Worm (Caenorhabditis elegans) whole organism, L1 larva: ENCODE results near the gene bath-37.

Experiments used
- aly-2 ChIP-seq: fragments of 150-350 bp; optimal IDR thresholded peaks from 2 replicates; lab custom pipeline; 2014; ENCODE audit warnings: missing biosample characterization, missing genetic modification characterization
- ceh-82 ChIP-seq, 3 experiments: fragments of 150-350 bp in 1 of 3; sonication (generic microtip) in 2 of 3; optimal IDR thresholded peaks; 2 replicates each; lab custom pipeline; 2014 to 2017; ENCODE audit warnings: missing biosample characterization in 3 of 3, missing genetic modification characterization in 3 of 3
- efl-3 ChIP-seq: fragments of 200-800 bp; sonication (Bioruptor generic); optimal IDR thresholded peaks from 2 replicates; lab custom pipeline; 2018; ENCODE audit warnings: mild to moderate bottlenecking, missing genetic modification characterization, missing compliant biosample characterization
- fkh-10 ChIP-seq: sonication (generic microtip); optimal IDR thresholded peaks from 2 replicates; lab custom pipeline; 2017; ENCODE audit warnings: missing biosample characterization, missing genetic modification reagents, missing genetic modification characterization
- lin-15B ChIP-seq: fragments of 150-350 bp; sonication (generic microtip); optimal IDR thresholded peaks from 3 replicates; lab custom pipeline; 2014; ENCODE audit warnings: missing biosample characterization, missing genetic modification characterization
- lin-35 ChIP-seq, 2 experiments: fragments of 150-350 bp; optimal IDR thresholded peaks; 2 replicates each; lab custom pipeline; 2014; ENCODE audit warnings: missing biosample characterization in 2 of 2, missing genetic modification characterization in 2 of 2, missing genetic modification reagents in 2 of 2
- pqm-1 ChIP-seq: sonication (generic microtip); optimal IDR thresholded peaks from 3 replicates; lab custom pipeline; 2017; ENCODE audit warnings: missing biosample characterization, missing genetic modification characterization
- snpc-4 ChIP-seq: fragments of 150-350 bp; optimal IDR thresholded peaks from 2 replicates; lab custom pipeline; 2014; ENCODE audit warnings: missing biosample characterization, missing genetic modification characterization
- unc-62 ChIP-seq: fragments of 150-350 bp; optimal IDR thresholded peaks from 2 replicates; lab custom pipeline; 2014; ENCODE audit warnings: missing biosample characterization, missing genetic modification reagents, missing genetic modification characterization

DNA sequence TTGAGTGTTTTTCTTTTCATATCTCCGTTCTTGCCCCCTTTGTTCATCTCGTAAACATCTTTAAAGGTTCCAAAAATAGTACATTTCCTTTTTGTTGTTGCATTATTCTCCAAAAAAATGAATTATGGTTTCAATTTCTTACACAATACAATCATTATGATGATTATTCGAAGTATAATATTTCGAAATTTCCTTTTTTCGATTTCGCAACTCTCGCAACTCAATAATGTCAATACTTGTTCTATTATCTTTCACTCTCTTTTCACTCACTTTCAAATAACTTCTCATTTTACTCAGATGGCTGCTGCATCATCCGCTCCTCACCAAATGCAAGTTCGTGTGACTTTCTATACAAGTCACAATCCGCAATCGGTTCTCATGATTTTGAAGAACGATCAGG, 34.7 kb upstream of the bath-37 start, which contains the start of gene sqst-1:
- no peak for TF ChIP-seq pqm-1 (tag; lab: Kevin White, UChicago)
- TF ChIP-seq efl-3 (GFP tag; lab: Kevin White, UChicago), result no peak
- no peak for TF ChIP-seq ceh-82 (tag; optimal IDR thresholded peaks at IDR 0.05; lab: Kevin White, UChicago)
- TF ChIP-seq aly-2 (tag; lab: Kevin White, UChicago), result no peak
- TF ChIP-seq fkh-10, result no peak
- TF ChIP-seq lin-35 (GFP tag; optimal IDR thresholded peaks at IDR 0.05; lab: Kevin White, UChicago), result no peak
- TF ChIP-seq lin-15B (tag; lab: Kevin White, UChicago), result no peak
- no peak for TF ChIP-seq snpc-4
- TF ChIP-seq unc-62, result no peak
